Fruit fly (Drosophila melanogaster) whole organism, embryonic: ENCODE results near the gene phol.

Experiments
- Atf-2 ChIP-seq: fragments of 200-800 bp; sonication (Bioruptor generic); optimal IDR thresholded peaks from 2 replicates; lab custom pipeline; 2016; ENCODE audit warnings: missing biosample characterization, missing genetic modification characterization
- CG10431 ChIP-seq: fragments of 200-800 bp; sonication (Bioruptor generic); optimal IDR thresholded peaks from 3 replicates; lab custom pipeline; 2018; ENCODE audit warnings: missing biosample characterization, mild to moderate bottlenecking, missing genetic modification characterization
- CG10979 ChIP-seq: fragments of 200-800 bp; sonication (Bioruptor generic); optimal IDR thresholded peaks from 2 replicates; lab custom pipeline; 2018; ENCODE audit warnings: missing biosample characterization, mild to moderate bottlenecking, missing genetic modification characterization, moderate library complexity
- CG11085 ChIP-seq: fragments of 200-800 bp; sonication (Bioruptor generic); IDR thresholded peaks from 2 replicates; pipeline ENCODE4 v1.3.6; 2022; ENCODE audit warnings: missing biosample characterization, missing genetic modification characterization
- CG11695 ChIP-seq: fragments of 200-800 bp; sonication (Bioruptor generic); IDR thresholded peaks from 3 replicates; pipeline ENCODE4 v1.3.6; 2022; ENCODE audit warnings: missing biosample characterization, missing genetic modification characterization
- CG12942 ChIP-seq: fragments of 200-800 bp; sonication (Bioruptor generic); optimal IDR thresholded peaks from 3 replicates; lab custom pipeline; 2016; ENCODE audit warnings: missing biosample characterization, missing genetic modification characterization
- CG13287 ChIP-seq: fragments of 200-800 bp; sonication (Bioruptor generic); IDR thresholded peaks from 2 replicates; pipeline ENCODE4 v1.3.6; 2022; ENCODE audit warnings: missing biosample characterization, missing genetic modification characterization; ENCODE audit not compliant: partially characterized antibody
- CG15269 ChIP-seq: fragments of 200-800 bp; sonication (Bioruptor generic); optimal IDR thresholded peaks from 2 replicates; lab custom pipeline; 2018; ENCODE audit warnings: missing biosample characterization, mild to moderate bottlenecking, missing genetic modification characterization, moderate library complexity
- CG15601 ChIP-seq: fragments of 200-800 bp; sonication (Bioruptor generic); optimal IDR thresholded peaks from 3 replicates; lab custom pipeline; 2019; ENCODE audit warnings: missing biosample characterization, mild to moderate bottlenecking, missing genetic modification characterization, moderate library complexity
- CG16779 ChIP-seq: fragments of 200-800 bp; sonication (Bioruptor generic); IDR thresholded peaks from 2 replicates; pipeline ENCODE4 v1.3.6; 2022; ENCODE audit warnings: missing biosample characterization, missing genetic modification characterization
- CG16813 ChIP-seq: fragments of 200-800 bp; sonication (Bioruptor generic); IDR thresholded peaks from 3 replicates; pipeline ENCODE4 v1.3.6; 2022; ENCODE audit warnings: missing biosample characterization, missing genetic modification characterization; ENCODE audit not compliant: partially characterized antibody
- CG31388 ChIP-seq: fragments of 200-800 bp; sonication (Bioruptor generic); optimal IDR thresholded peaks from 2 replicates; lab custom pipeline; 2016; ENCODE audit warnings: missing biosample characterization, missing genetic modification characterization
- CG33557 ChIP-seq: fragments of 200-800 bp; sonication (Bioruptor generic); optimal IDR thresholded peaks from 2 replicates; lab custom pipeline; 2019; ENCODE audit warnings: missing biosample characterization, mild to moderate bottlenecking, missing genetic modification characterization, moderate library complexity
- CG3838 ChIP-seq: fragments of 200-800 bp; sonication (Bioruptor generic); optimal IDR thresholded peaks from 3 replicates; lab custom pipeline; 2016; ENCODE audit warnings: missing biosample characterization, missing genetic modification characterization
- CG3995 ChIP-seq: fragments of 200-800 bp; sonication (Bioruptor generic); optimal IDR thresholded peaks from 3 replicates; lab custom pipeline; 2016; ENCODE audit warnings: missing biosample characterization, missing genetic modification characterization
- CG4404 ChIP-seq: fragments of 200-800 bp; sonication (Bioruptor generic); IDR thresholded peaks from 2 replicates; pipeline ENCODE4 v1.3.6; 2022; ENCODE audit warnings: missing biosample characterization, missing genetic modification characterization
- CG4854 ChIP-seq: fragments of 200-800 bp; sonication (Bioruptor generic); optimal IDR thresholded peaks from 2 replicates; lab custom pipeline; 2016; ENCODE audit warnings: missing biosample characterization, missing genetic modification characterization, inconsistent platforms
- CG5953 ChIP-seq: fragments of 200-800 bp; sonication (Bioruptor generic); IDR thresholded peaks from 2 replicates; pipeline ENCODE4 v1.3.6; 2022; ENCODE audit warnings: missing biosample characterization, missing genetic modification characterization
- CG6689 ChIP-seq: fragments of 200-800 bp; sonication (Bioruptor generic); IDR thresholded peaks from 2 replicates; pipeline ENCODE4 v1.3.6; 2022; ENCODE audit warnings: missing biosample characterization, missing genetic modification characterization
- CG6854 ChIP-seq: fragments of 200-800 bp; sonication (Bioruptor generic); optimal IDR thresholded peaks from 3 replicates; lab custom pipeline; 2017; ENCODE audit warnings: missing biosample characterization, mild to moderate bottlenecking, missing genetic modification characterization
- CG8290 ChIP-seq, 3 experiments: fragments of 200-800 bp; sonication (Bioruptor generic); optimal IDR thresholded peaks; 2 replicates each; lab custom pipeline; 2016 to 2019; ENCODE audit warnings: missing biosample characterization in 3 of 3, missing genetic modification characterization in 3 of 3, mild to moderate bottlenecking in 2 of 3, moderate library complexity in 1 of 3
- CG9727 ChIP-seq: fragments of 200-800 bp; sonication (Bioruptor generic); optimal IDR thresholded peaks from 3 replicates; lab custom pipeline; 2017; ENCODE audit warnings: missing biosample characterization, mild to moderate bottlenecking, missing genetic modification characterization
- Ets65A ChIP-seq: fragments of 200-800 bp; sonication (Bioruptor generic); peaks from one replicate; lab custom pipeline; 2016; ENCODE audit warnings: missing biosample characterization, missing genetic modification characterization
- GATAe ChIP-seq: fragments of 200-800 bp; sonication (Bioruptor generic); conservative IDR thresholded peaks from 2 replicates; pipeline ENCODE4 v1.3.6; 2022; ENCODE audit warnings: missing biosample characterization, missing genetic modification characterization
- HLH4C ChIP-seq: fragments of 200-800 bp; sonication (Bioruptor generic); IDR thresholded peaks from 3 replicates; pipeline ENCODE4 v1.3.6; 2022; ENCODE audit warnings: missing biosample characterization, missing genetic modification characterization; ENCODE audit not compliant: partially characterized antibody
- HLH54F ChIP-seq: fragments of 200-800 bp; sonication (Bioruptor generic); optimal IDR thresholded peaks from 3 replicates; lab custom pipeline; 2016; ENCODE audit warnings: missing biosample characterization, missing genetic modification characterization
- Med ChIP-seq: fragments of 200-800 bp; sonication (Bioruptor generic); peaks from one replicate; lab custom pipeline; 2016; ENCODE audit warnings: missing biosample characterization, missing genetic modification characterization, mild to moderate bottlenecking, inconsistent platforms, moderate library complexity
- NFAT ChIP-seq: fragments of 200-800 bp; sonication (Bioruptor generic); IDR thresholded peaks from 2 replicates; pipeline ENCODE4 v1.3.6; 2022; ENCODE audit warnings: missing biosample characterization, missing genetic modification characterization
- NfI ChIP-seq: fragments of 200-800 bp; sonication (Bioruptor generic); optimal IDR thresholded peaks from 3 replicates; lab custom pipeline; 2018; ENCODE audit warnings: missing biosample characterization, mild to moderate bottlenecking, missing genetic modification characterization, moderate library complexity
- Oaz ChIP-seq: fragments of 200-800 bp; sonication (Bioruptor generic); IDR thresholded peaks from 2 replicates; pipeline ENCODE4 v1.3.6; 2022; ENCODE audit warnings: missing biosample characterization, missing genetic modification characterization
- Ptx1 ChIP-seq: fragments of 200-800 bp; sonication (Bioruptor generic); IDR thresholded peaks from 2 replicates; pipeline ENCODE4 v1.3.6; 2022; ENCODE audit warnings: missing biosample characterization, missing genetic modification characterization
- Ravus ChIP-seq: fragments of 200-800 bp; sonication (Bioruptor generic); IDR thresholded peaks from 2 replicates; pipeline ENCODE4 v1.3.6; 2022; ENCODE audit warnings: missing biosample characterization, missing genetic modification characterization
- Six4 ChIP-seq: fragments of 200-800 bp; sonication (Bioruptor generic); optimal IDR thresholded peaks from 2 replicates; lab custom pipeline; 2016; ENCODE audit warnings: missing biosample characterization, missing genetic modification characterization
- bbx ChIP-seq: fragments of 200-800 bp; sonication (Bioruptor generic); IDR thresholded peaks from 2 replicates; pipeline ENCODE4 v1.3.6; 2022; ENCODE audit warnings: missing biosample characterization, missing genetic modification characterization; ENCODE audit not compliant: partially characterized antibody
- chinmo ChIP-seq: fragments of 200-800 bp; sonication (Bioruptor generic); IDR thresholded peaks from 4 replicates; pipeline ENCODE4 v1.3.6; 2022; ENCODE audit warnings: missing biosample characterization, missing genetic modification characterization; ENCODE audit not compliant: partially characterized antibody
- chn ChIP-seq: fragments of 200-800 bp; sonication (Bioruptor generic); optimal IDR thresholded peaks from 2 replicates; lab custom pipeline; 2016; ENCODE audit warnings: missing biosample characterization, missing genetic modification characterization
- emc ChIP-seq: fragments of 200-800 bp; sonication (Bioruptor generic); optimal IDR thresholded peaks from 2 replicates; lab custom pipeline; 2016; ENCODE audit warnings: missing biosample characterization, missing genetic modification characterization
- hb ChIP-seq: fragments of 200-800 bp; sonication (Bioruptor generic); IDR thresholded peaks from 3 replicates; pipeline ENCODE4 v1.3.6; 2022; ENCODE audit warnings: missing biosample characterization, missing genetic modification characterization; ENCODE audit not compliant: partially characterized antibody
- hbn ChIP-seq: fragments of 200-800 bp; sonication (Bioruptor generic); IDR thresholded peaks from 2 replicates; pipeline ENCODE4 v1.3.6; 2022; ENCODE audit warnings: missing biosample characterization, missing genetic modification characterization; ENCODE audit not compliant: partially characterized antibody
- jumu ChIP-seq: fragments of 200-800 bp; sonication (Bioruptor generic); optimal IDR thresholded peaks from 3 replicates; lab custom pipeline; 2016; ENCODE audit warnings: missing biosample characterization, missing genetic modification characterization
- oc ChIP-seq: fragments of 200-800 bp; sonication (Bioruptor generic); optimal IDR thresholded peaks from 2 replicates; lab custom pipeline; 2018; ENCODE audit warnings: missing biosample characterization, mild to moderate bottlenecking, missing genetic modification characterization, moderate library complexity
- pfk ChIP-seq: fragments of 200-800 bp; sonication (Bioruptor generic); optimal IDR thresholded peaks from 2 replicates; lab custom pipeline; 2018; ENCODE audit warnings: missing biosample characterization, mild to moderate bottlenecking, missing genetic modification characterization, moderate library complexity
- prd ChIP-seq, 3 experiments: fragments of >200 bp in 2 of 3; fragments of 200-800 bp in 1 of 3; sonication (Bioruptor generic) in 1 of 3; optimal IDR thresholded peaks in 2 of 3; IDR thresholded peaks in 1 of 3; 2 replicates in 2 of 3; 3 replicates in 1 of 3; pipeline versions ENCODE4 v1.3.6 to Lab custom; 2017 to 2022; ENCODE audit warnings: missing biosample characterization in 1 of 3, missing genetic modification characterization in 1 of 3
- repo ChIP-seq: fragments of 200-800 bp; sonication (Bioruptor generic); optimal IDR thresholded peaks from 2 replicates; lab custom pipeline; 2016; ENCODE audit warnings: missing biosample characterization, missing genetic modification characterization
- rib ChIP-seq: fragments of 200-800 bp; sonication (Bioruptor generic); IDR thresholded peaks from 2 replicates; pipeline ENCODE4 v1.3.6; 2022; ENCODE audit warnings: missing biosample characterization, missing genetic modification characterization
- sqz ChIP-seq: fragments of 200-800 bp; sonication (Bioruptor generic); optimal IDR thresholded peaks from 3 replicates; lab custom pipeline; 2018; ENCODE audit warnings: missing biosample characterization, mild to moderate bottlenecking, missing genetic modification characterization
- ttk ChIP-seq: fragments of 200-800 bp; sonication (Bioruptor generic); IDR thresholded peaks from 2 replicates; pipeline ENCODE4 v2.1.2; 2022; ENCODE audit warnings: missing biosample characterization, missing genetic modification characterization
- wdn ChIP-seq: fragments of 200-800 bp; sonication (Bioruptor generic); IDR thresholded peaks from 2 replicates; pipeline ENCODE4 v1.3.6; 2022; ENCODE audit warnings: missing biosample characterization, missing genetic modification characterization
- zfh1 ChIP-seq: fragments of 200-800 bp; sonication (Bioruptor generic); IDR thresholded peaks from 3 replicates; pipeline ENCODE4 v1.3.6; 2022; ENCODE audit warnings: missing biosample characterization, missing genetic modification characterization

The phol gene

DNA sequence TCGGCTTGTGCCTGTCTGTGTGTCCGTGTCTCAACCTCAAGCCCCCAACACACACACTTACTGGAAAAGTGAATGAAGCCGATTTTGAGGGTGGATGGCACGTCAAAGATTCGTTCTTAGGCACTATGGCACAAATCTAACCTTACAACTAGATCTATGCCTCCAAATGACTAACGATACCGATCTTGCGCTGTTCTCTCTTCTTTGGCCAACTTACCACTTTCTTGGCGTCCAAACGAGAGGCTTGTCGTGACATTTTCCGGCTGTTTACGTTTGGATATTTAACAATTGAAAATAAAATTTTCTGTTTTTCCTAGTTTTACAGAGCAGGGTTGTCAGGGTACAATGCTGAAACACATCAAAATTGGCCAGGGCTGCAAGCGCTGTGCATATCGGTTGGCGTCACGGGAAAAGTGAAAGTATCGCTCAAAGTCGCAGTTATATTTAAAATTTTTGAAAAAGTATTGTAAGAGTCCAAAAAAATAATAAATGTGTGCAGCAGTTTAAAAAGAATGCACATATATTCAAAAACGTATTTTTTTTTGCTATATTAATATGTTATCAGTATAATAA is 14.1 kb downstream of the phol start, which contains the start of the genes Bet3 and Nf-YA (continued):
- TF ChIP-seq NfI (GFP tag; lab: Kevin White, UChicago): peak; percentile 54
- TF ChIP-seq CG5953 (GFP tag; lab: Robert Waterston, UW): no peak
- peak; percentile 66 for TF ChIP-seq chn (GFP tag; lab: Kevin White, UChicago)
- peak; percentile 53; the same call in 1 of the 2 replicates for TF ChIP-seq Ptx1 (GFP tag; lab: Robert Waterston, UW)
- no peak for TF ChIP-seq CG6689 (GFP tag; lab: Robert Waterston, UW)
- no peak for TF ChIP-seq CG11695 (GFP tag; lab: Robert Waterston, UW)
- TF ChIP-seq CG10979: peak; percentile 47
- TF ChIP-seq CG15601 (tag; lab: Kevin White, UChicago): peak; percentile 10
- TF ChIP-seq pfk: no peak
- TF ChIP-seq zfh1 (GFP tag; lab: Robert Waterston, UW): no peak; the same call in 2 of the 3 replicates
- TF ChIP-seq prd (optimal IDR thresholded peaks at IDR 0.05; lab: Kevin White, UChicago): no peak
- TF ChIP-seq prd (GFP tag; IDR thresholded peaks at IDR 0.05; lab: Robert Waterston, UW): peak; percentile 64; the same call in 2 of the 3 replicates
- peak; percentile 57; the same call in 1 of the 2 replicates for TF ChIP-seq CG11085 (GFP tag; lab: Robert Waterston, UW)
- no peak for TF ChIP-seq Atf-2 (GFP tag; lab: Kevin White, UChicago)
- TF ChIP-seq ttk (GFP tag; lab: Robert Waterston, UW): peak; percentile 38; the same call in 1 of the 2 replicates
- TF ChIP-seq CG31388 (GFP tag; lab: Kevin White, UChicago): peak; percentile 39
- no peak for TF ChIP-seq Six4 (GFP tag; lab: Kevin White, UChicago)
- TF ChIP-seq hbn (GFP tag; lab: Robert Waterston, UW): peak; percentile 87
- TF ChIP-seq oc (tag; lab: Kevin White, UChicago): no peak
- peak; percentile 41 for TF ChIP-seq CG9727 (GFP tag; lab: Kevin White, UChicago)
- peak; percentile 80 for TF ChIP-seq CG8290 (GFP tag; optimal IDR thresholded peaks at IDR 0.05; lab: Kevin White, UChicago)
- peak in 1 of 2 experiments; percentile 73 for TF ChIP-seq CG8290 (tag; optimal IDR thresholded peaks at IDR 0.05; lab: Kevin White, UChicago)
- TF ChIP-seq CG4404 (GFP tag; lab: Robert Waterston, UW): no peak
- peak; percentile 88 for TF ChIP-seq CG13287 (GFP tag; lab: Robert Waterston, UW)
- TF ChIP-seq CG16779: no peak
- TF ChIP-seq CG3995 (GFP tag; lab: Kevin White, UChicago): peak; percentile 96
- TF ChIP-seq sqz (GFP tag; lab: Kevin White, UChicago): no peak
- TF ChIP-seq NFAT (GFP tag; lab: Robert Waterston, UW): peak; percentile 88
- TF ChIP-seq CG33557 (GFP tag; lab: Kevin White, UChicago): no peak
- peak; percentile 39 for TF ChIP-seq CG15269
- peak; percentile 85 for TF ChIP-seq bbx (GFP tag; lab: Robert Waterston, UW)
- no peak for TF ChIP-seq CG3838 (GFP tag; lab: Kevin White, UChicago)
- no peak for TF ChIP-seq Ravus (GFP tag; lab: Robert Waterston, UW)
- TF ChIP-seq, all 482 proteins: peak for 259

DNA sequence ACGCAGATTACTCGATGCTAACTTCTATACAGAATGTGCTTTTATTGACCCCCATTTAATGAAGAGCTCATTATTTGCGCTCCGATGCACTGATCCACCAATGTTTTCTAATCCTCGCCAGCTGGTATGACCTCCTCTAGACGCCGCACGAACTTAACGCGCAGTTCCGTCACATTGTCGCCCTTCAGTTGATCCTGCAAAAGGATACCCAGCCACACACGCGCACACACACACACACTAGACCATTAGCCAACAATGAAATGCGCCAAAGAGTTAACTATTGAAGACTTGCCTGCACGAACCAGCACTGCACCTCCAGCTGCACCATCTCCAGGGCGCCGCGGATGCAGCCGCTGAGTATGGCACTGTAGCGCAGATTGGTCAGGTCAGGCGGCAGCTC is 17.2 kb downstream of the phol start:
- no peak for TF ChIP-seq rib
- TF ChIP-seq emc: no peak
- TF ChIP-seq CG12942 (GFP tag; lab: Kevin White, UChicago): no peak
- TF ChIP-seq jumu (GFP tag; lab: Kevin White, UChicago): no peak
- TF ChIP-seq Ets65A (GFP tag; lab: Kevin White, UChicago): peak; percentile 68
- no peak for TF ChIP-seq wdn (GFP tag; lab: Robert Waterston, UW)
- TF ChIP-seq CG4854 (GFP tag; lab: Kevin White, UChicago): no peak
- peak; percentile 63 for TF ChIP-seq Med (GFP tag; lab: Kevin White, UChicago)
- no peak for TF ChIP-seq GATAe
- TF ChIP-seq chinmo (GFP tag; lab: Robert Waterston, UW): 0 out of 4 replicates have a peak, but pooled peaks have one; percentile 29
- TF ChIP-seq Oaz (GFP tag; lab: Robert Waterston, UW): no peak
- TF ChIP-seq HLH4C (GFP tag; lab: Robert Waterston, UW): no peak
- 0 out of 3 replicates have a peak, but pooled peaks have one; percentile 36 for TF ChIP-seq CG16813 (GFP tag; lab: Robert Waterston, UW)
- TF ChIP-seq CG6854 (GFP tag; lab: Kevin White, UChicago): no peak
- no peak for TF ChIP-seq CG10431 (GFP tag; lab: Kevin White, UChicago)
- TF ChIP-seq repo: no peak
- no peak for TF ChIP-seq HLH54F (GFP tag; lab: Kevin White, UChicago)
- 0 out of 3 replicates have a peak, but pooled peaks have one; percentile 28 for TF ChIP-seq hb (GFP tag; lab: Robert Waterston, UW)
